Fruit fly (Drosophila melanogaster) whole organism, embryonic: ENCODE results near the gene CG46516.
"Not testable (repeated sequence)": the region's sequence is repeated elsewhere in the genome, so short reads cannot be mapped to it uniquely, and the experiment has no call there.

Experiments
- CG12155 ChIP-seq: fragments of 200-800 bp; sonication (Bioruptor generic); optimal IDR thresholded peaks from 3 replicates; lab custom pipeline; 2016; ENCODE audit warnings: missing biosample characterization, missing genetic modification characterization
- Sox102F ChIP-seq: fragments of 200-800 bp; sonication (Bioruptor generic); optimal IDR thresholded peaks from 2 replicates; lab custom pipeline; 2018; ENCODE audit warnings: missing biosample characterization, mild to moderate bottlenecking, missing genetic modification characterization, moderate library complexity
- disco-r ChIP-seq: fragments of 200-800 bp; sonication (Bioruptor generic); optimal IDR thresholded peaks from 2 replicates; lab custom pipeline; 2016; ENCODE audit warnings: missing biosample characterization, missing genetic modification characterization

Gene CG46516

dm6 chrX:22251282-22251681 lies 39.2 kb downstream of the CG46516 start, which contains the start of gene CG41562:
Gene CG41562 (plus strand): TSS chrX:22251582.
- not testable (repeated sequence) for TF ChIP-seq Sox102F, CG12155, disco-r (GFP tag; lab: Kevin White, UChicago)
